Fruit fly (Drosophila melanogaster): ENCODE results near the gene Kif19A.

The Kif19A gene

dm6 chr3R:14122347-14122812 is 4.1 kb upstream of the Kif19A start, which contains the start of the genes Abi and twf (continued):
- peak; percentile 35 for TF ChIP-seq CG4854 (GFP tag; optimal IDR thresholded peaks at IDR 0.05)
- TF ChIP-seq CHES-1-like (GFP tag; optimal IDR thresholded peaks at IDR 0.05): peak; percentile 4
- TF ChIP-seq Antp (GFP tag; optimal IDR thresholded peaks at IDR 0.05): no peak
- TF ChIP-seq cato (GFP tag; optimal IDR thresholded peaks at IDR 0.05; ENCODE audit: borderline replicate concordance): peak; percentile 46
- peak; percentile 20 for TF ChIP-seq CG12299 (tag; optimal IDR thresholded peaks at IDR 0.05)
- peak; percentile 65 for TF ChIP-seq Atf6 (GFP tag; IDR thresholded peaks at IDR 0.05)
- TF ChIP-seq CG4282 (GFP tag; optimal IDR thresholded peaks at IDR 0.05): no peak
- peak; percentile 40; the same call in 1 of the 2 replicates for TF ChIP-seq Nf-YA (GFP tag; IDR thresholded peaks at IDR 0.05)
- TF ChIP-seq exex (tag; optimal IDR thresholded peaks at IDR 0.05): peak; percentile 6
- TF ChIP-seq fd102C (GFP tag; optimal IDR thresholded peaks at IDR 0.05): peak; percentile 12
- TF ChIP-seq CG4404 (GFP tag; IDR thresholded peaks at IDR 0.05): peak; percentile 52; the same call in 1 of the 2 replicates
- TF ChIP-seq CG10267 (tag; optimal IDR thresholded peaks at IDR 0.05): peak; percentile 97
- no peak for TF ChIP-seq ATbp (GFP tag; optimal IDR thresholded peaks at IDR 0.05)
- peak; percentile 49 for TF ChIP-seq dmrt99B (tag; optimal IDR thresholded peaks at IDR 0.05)
- peak; percentile 42 for TF ChIP-seq gro (GFP tag; optimal IDR thresholded peaks at IDR 0.05)
- TF ChIP-seq dpn (GFP tag; optimal IDR thresholded peaks at IDR 0.05): peak; percentile 75 to 80
- TF ChIP-seq CG10565 (GFP tag; optimal IDR thresholded peaks at IDR 0.05): no peak
- TF ChIP-seq wdn (GFP tag; IDR thresholded peaks at IDR 0.05): peak; percentile 32; the same call in 1 of the 2 replicates
- TF ChIP-seq dan (GFP tag; IDR thresholded peaks at IDR 0.05): no peak
- TF ChIP-seq Ets65A (GFP tag): peak; percentile 80
- peak; percentile 91 for TF ChIP-seq Med (GFP tag)
- peak; percentile 72 for TF ChIP-seq Hr3 (GFP tag; optimal IDR thresholded peaks at IDR 0.05)
- no peak for TF ChIP-seq cg (GFP tag; optimal IDR thresholded peaks at IDR 0.05)
- no peak for TF ChIP-seq aop (GFP tag; IDR thresholded peaks at IDR 0.05)
- peak; percentile 68 for TF ChIP-seq Six4 (GFP tag; optimal IDR thresholded peaks at IDR 0.05)
- no peak for TF ChIP-seq CG2199 (GFP tag; IDR thresholded peaks at IDR 0.05)
- no peak for TF ChIP-seq CG4360 (GFP tag; IDR thresholded peaks at IDR 0.05)
- no peak; the same call in 2 of the 3 replicates for TF ChIP-seq croc (GFP tag; conservative IDR thresholded peaks at IDR 0.05)
- TF ChIP-seq D (optimal IDR thresholded peaks at IDR 0.05): no peak
- peak; percentile 34 for TF ChIP-seq D (GFP tag; optimal IDR thresholded peaks at IDR 0.05)
- peak; percentile 50 for TF ChIP-seq zen (tag; optimal IDR thresholded peaks at IDR 0.05)
- peak; percentile 75 for TF ChIP-seq CG9797 (GFP tag; optimal IDR thresholded peaks at IDR 0.05)
- TF ChIP-seq CoRest (tag; optimal IDR thresholded peaks at IDR 0.05): peak; percentile 77
- peak; percentile 64 for TF ChIP-seq NfI (GFP tag; optimal IDR thresholded peaks at IDR 0.05)
- peak; percentile 81 for TF ChIP-seq gem (tag; optimal IDR thresholded peaks at IDR 0.05)
- no peak for TF ChIP-seq CG1603 (tag; optimal IDR thresholded peaks at IDR 0.05)
- TF ChIP-seq z (GFP tag; IDR thresholded peaks at IDR 0.05): no peak
- TF ChIP-seq al (GFP tag; IDR thresholded peaks at IDR 0.05): 0 out of 2 replicates have a peak, but pooled peaks have one; percentile 41
- TF ChIP-seq gcm2 (GFP tag; optimal IDR thresholded peaks at IDR 0.05): no peak
- no peak for TF ChIP-seq mirr (GFP tag; optimal IDR thresholded peaks at IDR 0.05)
- TF ChIP-seq CG7372 (GFP tag; IDR thresholded peaks at IDR 0.05): peak; percentile 55
- TF ChIP-seq ash1 (GFP tag; optimal IDR thresholded peaks at IDR 0.05): no peak
- TF ChIP-seq twi (tag; optimal IDR thresholded peaks at IDR 0.05): no peak
- no peak for TF ChIP-seq CG5180 (GFP tag; optimal IDR thresholded peaks at IDR 0.05)
- peak; percentile 56 for TF ChIP-seq CG34376 (GFP tag; optimal IDR thresholded peaks at IDR 0.05)
- no peak for TF ChIP-seq CG9876 (GFP tag; optimal IDR thresholded peaks at IDR 0.05)
- no peak for TF ChIP-seq CG2889 (GFP tag; IDR thresholded peaks at IDR 0.05)
- no peak for TF ChIP-seq mld (GFP tag; IDR thresholded peaks at IDR 0.05; ENCODE audit: partially characterized antibody)
- peak; percentile 71 for TF ChIP-seq chn (GFP tag; optimal IDR thresholded peaks at IDR 0.05)
